Worm (Caenorhabditis elegans): Measurements from ENCODE around the gene C13G3.1.

Gene C13G3.1

DNA sequence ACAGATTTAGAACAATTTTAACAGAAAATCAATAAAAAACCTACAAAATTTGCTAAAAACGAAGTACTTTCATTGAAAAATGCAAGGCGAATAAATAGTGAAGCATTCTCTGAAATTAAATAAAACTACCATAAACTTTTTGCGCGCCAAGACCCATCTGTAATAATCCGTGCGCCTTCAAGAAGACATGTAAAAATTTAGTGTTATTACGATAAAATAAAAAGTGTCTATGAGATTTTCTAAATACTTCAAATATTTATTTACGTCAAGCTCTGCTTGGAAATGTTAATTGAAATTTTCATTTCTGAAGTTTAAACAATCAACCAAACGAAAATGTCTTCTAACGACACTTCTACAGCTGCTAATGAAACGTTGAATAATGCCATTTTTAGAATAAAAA is 27.8 kb upstream of the C13G3.1 start, which contains the start of gene C45B11.9:
Gene C45B11.9 (plus strand): TSS at position 301 of the 400 bp plus-strand sequence.
- TF ChIP-seq W03F9.2 (tag; optimal IDR thresholded peaks at IDR 0.05) (no peak), him-1 (tag; optimal IDR thresholded peaks at IDR 0.05) (no peak), dao-5 (tag; optimal IDR thresholded peaks at IDR 0.05) (no peak)

DNA sequence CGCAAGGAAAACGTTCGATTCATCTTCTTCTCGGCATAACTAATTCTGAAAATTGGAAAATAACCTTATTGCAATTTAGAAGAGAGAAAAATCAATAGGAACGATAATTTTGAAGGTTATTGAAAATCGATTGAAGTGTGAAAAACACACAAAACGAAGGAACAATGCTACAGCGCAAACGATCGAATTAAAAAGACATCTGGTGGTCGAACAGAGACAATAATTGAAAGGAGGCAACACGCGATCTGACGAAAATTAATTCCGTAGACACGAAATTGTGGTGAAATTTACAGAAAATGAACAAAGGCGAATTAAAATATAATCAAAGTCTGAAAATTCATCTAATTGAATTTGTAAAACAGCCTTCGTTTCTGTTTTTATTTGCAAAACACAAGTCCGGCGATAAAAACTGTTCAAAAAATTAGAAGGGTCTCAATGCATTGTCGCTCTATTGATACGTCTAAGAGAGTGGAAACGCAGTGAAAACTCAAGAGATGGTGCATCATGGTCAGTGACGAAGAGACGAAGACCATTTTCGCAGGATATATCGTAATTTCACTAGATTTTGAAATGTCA is 27.2 kb upstream of the C13G3.1 start, which contains the start of gene pak-2:
Gene pak-2 (minus strand): TSS at position 51 of the 576 bp plus-strand sequence.
- peak; percentile 55 for TF ChIP-seq him-1 (tag; optimal IDR thresholded peaks at IDR 0.05)
- TF ChIP-seq W03F9.2 (tag; optimal IDR thresholded peaks at IDR 0.05), result peak; percentile 52
- no peak for TF ChIP-seq dao-5 (tag; optimal IDR thresholded peaks at IDR 0.05)

DNA sequence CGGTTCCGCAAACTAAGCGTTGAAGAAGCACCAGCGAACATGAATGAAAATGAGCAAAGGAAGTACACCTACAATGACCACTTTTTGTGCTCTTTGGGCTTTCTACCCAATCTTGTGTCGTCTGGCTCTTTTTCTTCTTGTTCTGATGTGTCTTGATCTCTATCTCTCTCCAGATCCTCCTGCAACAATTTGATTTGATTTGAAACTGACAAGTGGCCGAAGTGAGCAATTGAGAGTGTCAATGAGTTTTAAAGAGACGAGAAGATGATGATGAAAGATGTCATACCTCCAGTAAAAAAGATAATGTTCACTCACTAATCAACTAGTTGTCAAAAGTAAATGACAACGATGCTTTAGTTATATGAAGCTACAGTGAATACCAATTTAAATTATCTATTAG is 22.5 kb upstream of the C13G3.1 start, which contains the start of gene pptr-2:
Gene pptr-2 (minus strand): TSS at position 184 of the 400 bp plus-strand sequence.
- TF ChIP-seq dao-5 (tag; optimal IDR thresholded peaks at IDR 0.05), result no peak
- no peak for TF ChIP-seq W03F9.2 (tag; optimal IDR thresholded peaks at IDR 0.05)
- TF ChIP-seq him-1 (tag; optimal IDR thresholded peaks at IDR 0.05), result no peak

DNA sequence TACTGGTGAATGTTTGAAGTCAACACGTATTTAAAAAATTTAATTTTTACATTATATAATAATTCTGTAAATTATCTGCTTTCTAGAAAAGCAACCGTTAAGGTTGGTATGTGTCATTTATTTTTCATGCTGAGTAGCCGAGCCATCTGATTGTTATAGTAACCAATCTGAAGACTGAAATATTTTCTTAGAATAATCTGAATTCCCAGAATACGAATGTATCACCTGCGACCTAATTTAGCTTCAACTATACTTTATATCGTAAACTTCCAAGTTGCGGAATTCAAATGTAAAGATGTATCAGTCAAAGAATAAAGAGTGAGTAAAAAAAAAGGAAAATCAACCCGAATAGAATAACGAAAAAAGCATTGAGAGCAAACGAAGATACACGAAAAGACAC is 21.0 kb upstream of the C13G3.1 start:
- TF ChIP-seq dao-5 (tag; optimal IDR thresholded peaks at IDR 0.05), result no peak
- no peak for TF ChIP-seq him-1 (tag; optimal IDR thresholded peaks at IDR 0.05)
- TF ChIP-seq W03F9.2 (tag; optimal IDR thresholded peaks at IDR 0.05), result no peak

DNA sequence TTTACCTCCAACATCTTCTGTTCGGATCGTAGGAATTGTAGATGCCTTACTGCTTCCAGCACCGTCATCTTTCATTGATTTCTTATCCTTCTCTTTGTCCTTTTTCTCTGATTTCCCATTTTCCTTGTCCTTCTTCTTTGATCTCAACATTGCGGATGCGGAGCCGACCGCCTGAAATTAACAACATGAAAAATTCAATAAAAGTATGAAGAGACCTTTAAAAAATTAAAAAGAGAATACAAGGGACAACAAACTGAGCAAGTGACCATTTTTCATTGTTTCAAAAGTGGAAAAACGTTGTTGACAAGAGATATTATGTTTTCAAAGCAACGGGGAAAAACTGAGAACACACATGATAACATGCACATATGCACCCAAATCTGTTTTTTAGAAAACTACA is 18.4 kb upstream of the C13G3.1 start:
- no peak for TF ChIP-seq dao-5 (tag; optimal IDR thresholded peaks at IDR 0.05)
- TF ChIP-seq W03F9.2 (tag; optimal IDR thresholded peaks at IDR 0.05), result no peak
- TF ChIP-seq him-1 (tag; optimal IDR thresholded peaks at IDR 0.05), result no peak

DNA sequence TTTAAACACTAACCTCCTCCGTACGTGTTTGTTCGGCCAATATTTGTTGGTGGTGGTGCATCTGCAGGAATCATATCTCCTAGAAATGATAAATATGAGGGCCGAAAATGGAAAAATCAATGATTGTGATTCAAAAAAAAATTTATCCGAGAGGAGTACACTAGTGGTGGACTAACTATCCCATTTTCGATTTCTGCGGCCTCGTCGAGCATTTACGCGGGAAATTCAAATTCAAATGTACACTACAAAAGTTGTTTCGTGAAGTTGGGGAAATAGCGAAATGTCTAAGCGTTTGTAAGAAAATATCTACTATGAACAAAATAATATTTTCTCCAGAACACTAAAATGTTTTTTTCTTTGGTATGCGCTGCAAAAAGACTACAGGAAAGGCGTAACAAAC is 17.0 kb upstream of the C13G3.1 start:
- TF ChIP-seq W03F9.2 (tag; optimal IDR thresholded peaks at IDR 0.05) (peak; percentile 22), him-1 (tag; optimal IDR thresholded peaks at IDR 0.05) (no peak)

DNA sequence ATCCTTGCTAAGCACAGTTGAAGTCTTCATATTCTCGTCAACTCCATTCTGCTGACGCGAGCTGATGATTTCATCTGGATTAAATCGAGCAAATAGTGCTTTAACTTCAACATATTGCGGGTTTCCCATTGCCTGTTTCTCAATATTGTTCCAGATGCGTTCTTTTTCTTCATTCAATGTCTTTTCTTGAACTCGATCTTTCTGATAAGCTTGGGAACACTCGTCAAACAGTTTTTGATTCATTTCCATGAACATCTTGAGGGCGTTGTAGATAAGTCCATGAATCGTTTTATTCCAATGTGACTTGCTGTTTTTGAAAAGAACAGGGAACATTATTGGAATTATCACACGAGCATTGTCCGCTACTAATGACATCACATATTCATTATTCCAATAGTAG is 15.5 kb upstream of the C13G3.1 start:
- no peak for TF ChIP-seq dao-5 (tag; optimal IDR thresholded peaks at IDR 0.05)
- TF ChIP-seq him-1 (tag; optimal IDR thresholded peaks at IDR 0.05), result no peak
- no peak for TF ChIP-seq W03F9.2 (tag; optimal IDR thresholded peaks at IDR 0.05)

DNA sequence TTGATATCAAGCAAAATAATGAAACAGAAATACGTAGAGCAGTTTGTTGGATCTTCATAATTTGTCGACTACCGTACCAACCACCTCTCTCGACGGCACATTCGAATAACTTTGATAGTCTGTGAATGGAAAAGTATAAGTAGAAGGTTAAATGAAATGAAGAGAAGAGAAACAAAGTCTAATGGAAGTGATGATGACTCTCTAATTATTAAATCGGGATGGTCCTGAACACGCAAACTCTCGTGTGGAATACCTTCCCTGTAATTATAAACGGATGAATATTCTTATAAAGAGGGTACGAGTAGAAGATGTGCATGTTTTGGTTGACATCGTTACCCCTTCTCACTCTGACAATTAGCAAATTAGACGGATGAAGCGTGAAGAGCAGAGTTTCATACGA is 10.6 kb upstream of the C13G3.1 start, which contains the start of the genes C13G3.12 and hot-6:
Gene C13G3.12 (minus strand): TSS at position 101 of the 400 bp plus-strand sequence.
Gene hot-6 (minus strand): TSS at position 121 of the 400 bp plus-strand sequence.
- TF ChIP-seq W03F9.2 (tag; optimal IDR thresholded peaks at IDR 0.05), result no peak
- no peak for TF ChIP-seq dao-5 (tag; optimal IDR thresholded peaks at IDR 0.05)
- no peak for TF ChIP-seq him-1 (tag; optimal IDR thresholded peaks at IDR 0.05)

DNA sequence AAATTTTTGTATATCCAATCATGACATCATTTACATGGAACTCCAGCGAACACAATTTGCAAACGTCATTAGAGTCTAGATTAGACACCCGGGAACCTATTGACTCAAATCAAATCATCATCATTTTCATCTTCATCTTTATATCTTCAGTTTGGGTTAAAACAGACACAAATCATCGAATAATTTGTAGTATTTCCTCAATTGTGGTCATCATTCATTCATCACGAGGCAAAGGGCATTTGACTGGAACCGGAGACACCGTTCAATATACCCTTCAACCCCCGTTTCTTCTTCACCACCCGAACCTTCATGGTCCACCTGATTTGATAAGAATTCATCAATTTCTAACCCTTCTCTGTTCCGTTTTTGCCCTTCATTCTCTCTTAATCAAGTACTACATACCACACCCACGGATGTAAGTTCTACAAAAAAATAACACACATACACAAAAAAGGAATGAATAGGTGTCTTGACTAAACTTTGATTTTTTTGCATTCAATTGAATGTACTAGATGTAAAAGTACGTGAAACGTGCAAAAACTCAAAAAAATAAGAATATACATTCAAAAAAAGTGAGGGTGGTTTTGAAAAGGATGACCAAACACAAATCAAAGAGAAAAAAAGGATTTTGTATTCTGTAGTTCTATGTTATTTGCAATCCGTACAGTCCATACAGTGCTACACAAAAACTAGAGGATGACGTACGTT is 4.7 kb upstream of the C13G3.1 start:
- no peak for TF ChIP-seq him-1 (tag; optimal IDR thresholded peaks at IDR 0.05)
- TF ChIP-seq dao-5 (tag; optimal IDR thresholded peaks at IDR 0.05), result no peak
- no peak for TF ChIP-seq W03F9.2 (tag; optimal IDR thresholded peaks at IDR 0.05)

DNA sequence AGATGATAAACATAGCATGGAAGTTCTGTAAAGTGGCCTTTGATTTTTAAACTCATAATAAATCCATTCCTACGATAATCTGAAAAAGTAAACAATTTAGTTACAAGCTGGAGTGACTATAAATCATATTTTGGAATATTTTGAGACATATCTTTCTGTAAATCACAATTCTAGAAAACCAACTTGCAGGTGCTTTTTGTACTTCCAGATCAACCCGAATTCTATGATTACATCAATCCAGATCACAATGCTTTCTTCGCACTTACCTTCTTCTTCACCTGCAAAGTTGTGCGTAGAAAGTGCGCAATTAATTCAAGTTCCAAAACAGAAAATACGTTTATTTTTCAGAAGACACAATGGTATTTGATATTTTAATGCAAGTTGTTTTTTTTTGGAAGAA is 2.5 kb upstream of the C13G3.1 start:
- TF ChIP-seq him-1 (tag; optimal IDR thresholded peaks at IDR 0.05), result no peak
- TF ChIP-seq dao-5 (tag; optimal IDR thresholded peaks at IDR 0.05), result no peak
- no peak for TF ChIP-seq W03F9.2 (tag; optimal IDR thresholded peaks at IDR 0.05)

DNA sequence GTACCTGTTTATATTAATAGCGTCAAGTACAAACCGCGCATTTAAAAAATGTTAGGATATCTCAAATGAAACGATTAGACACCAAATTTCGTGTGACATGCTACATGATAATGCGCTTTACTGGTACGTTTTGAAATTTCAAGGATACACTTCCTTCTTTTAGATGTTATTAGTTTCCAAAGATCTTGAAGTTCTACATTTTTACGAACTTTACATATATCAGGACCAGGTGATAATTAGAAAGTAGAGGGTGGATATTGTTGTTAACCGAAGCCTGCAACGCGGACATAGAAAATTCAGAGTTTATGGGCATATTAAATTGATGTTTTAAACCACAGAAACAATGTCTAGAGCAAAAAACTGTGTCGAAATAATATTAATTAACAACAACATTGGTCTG is 914 bp upstream of the C13G3.1 start:
- TF ChIP-seq him-1 (tag; optimal IDR thresholded peaks at IDR 0.05), result no peak
- TF ChIP-seq dao-5 (tag; optimal IDR thresholded peaks at IDR 0.05), result no peak
- no peak for TF ChIP-seq W03F9.2 (tag; optimal IDR thresholded peaks at IDR 0.05)

DNA sequence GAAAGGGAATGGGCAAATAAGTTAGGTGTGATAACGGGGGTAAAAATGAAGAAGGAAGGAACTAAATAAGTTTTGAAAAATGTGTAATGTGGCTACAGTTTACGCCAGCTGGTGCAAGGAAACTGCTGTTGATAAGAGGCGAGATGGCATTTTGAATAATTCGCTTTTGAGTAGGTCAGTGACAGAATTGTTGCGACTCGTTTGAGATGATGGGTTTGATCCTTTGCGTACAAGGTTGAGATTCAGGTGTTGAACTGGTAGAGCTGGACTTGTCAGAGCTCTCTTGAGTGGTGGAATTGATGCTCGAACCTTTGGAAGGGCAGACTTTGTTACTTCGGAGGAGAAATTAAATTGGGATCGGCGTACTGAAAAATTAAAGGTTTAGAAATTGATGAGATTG is 458 bp downstream of the C13G3.1 start:
- no peak for TF ChIP-seq W03F9.2 (tag; optimal IDR thresholded peaks at IDR 0.05)
- no peak for TF ChIP-seq him-1 (tag; optimal IDR thresholded peaks at IDR 0.05)
- TF ChIP-seq dao-5 (tag; optimal IDR thresholded peaks at IDR 0.05), result no peak

DNA sequence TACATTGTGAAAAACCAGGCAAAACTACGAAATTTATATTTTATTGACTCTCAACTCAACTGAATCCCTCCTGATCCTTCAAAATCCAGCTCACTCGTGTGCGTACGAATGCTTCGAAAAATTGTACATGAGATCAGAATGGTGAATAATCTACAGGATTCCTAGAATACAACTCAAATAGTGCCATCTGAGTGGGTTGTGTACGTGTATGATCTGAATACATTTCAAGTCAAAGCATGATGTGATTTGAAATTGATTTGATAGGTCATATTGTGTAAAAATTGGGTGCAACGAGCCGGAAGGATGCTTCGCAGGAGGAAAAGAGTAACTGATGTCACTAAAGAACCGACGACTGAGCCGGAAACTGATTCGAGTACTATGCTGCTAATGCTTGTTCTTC is 1.5 kb downstream of the C13G3.1 start:
- TF ChIP-seq dao-5 (tag; optimal IDR thresholded peaks at IDR 0.05), result no peak
- TF ChIP-seq W03F9.2 (tag; optimal IDR thresholded peaks at IDR 0.05), result no peak
- no peak for TF ChIP-seq him-1 (tag; optimal IDR thresholded peaks at IDR 0.05)

DNA sequence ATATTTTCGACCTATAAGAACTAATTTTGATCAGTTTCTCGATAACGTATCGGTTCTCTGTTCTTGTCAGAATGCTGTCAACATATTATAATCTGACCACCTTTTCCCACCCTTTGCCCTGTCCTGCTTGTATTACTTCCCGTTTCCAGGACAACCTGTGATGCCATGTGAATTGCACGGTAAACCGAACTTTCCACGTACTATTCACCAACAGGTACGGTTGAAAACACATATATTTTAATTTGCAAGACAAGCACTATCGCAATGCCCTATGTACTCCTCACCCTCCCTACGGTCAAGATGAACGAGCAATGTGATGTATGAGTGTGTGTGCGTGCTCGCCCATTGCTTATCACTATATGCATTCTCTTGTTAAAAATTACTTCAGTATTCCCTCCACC is 3.1 kb downstream of the C13G3.1 start:
- TF ChIP-seq dao-5 (tag; optimal IDR thresholded peaks at IDR 0.05), result no peak
- TF ChIP-seq W03F9.2 (tag; optimal IDR thresholded peaks at IDR 0.05), result no peak
- no peak for TF ChIP-seq him-1 (tag; optimal IDR thresholded peaks at IDR 0.05)
